Worm (Caenorhabditis elegans) whole organism, L1 larva: ENCODE results near the gene lsm-1.

Source experiments
- C04F5.9 ChIP-seq: sonication (generic microtip); optimal IDR thresholded peaks from 2 replicates; lab custom pipeline; 2016; ENCODE audit warnings: missing genetic modification characterization, missing compliant biosample characterization
- F16B12.6 ChIP-seq: fragments of 150-350 bp; optimal IDR thresholded peaks from 2 replicates; lab custom pipeline; 2014; ENCODE audit warnings: missing biosample characterization, missing genetic modification characterization
- alr-1 ChIP-seq: fragments of 200-800 bp; sonication (Bioruptor generic); optimal IDR thresholded peaks from 2 replicates; lab custom pipeline; 2018; ENCODE audit warnings: borderline replicate concordance, mild to moderate bottlenecking, missing genetic modification characterization, missing compliant biosample characterization
- ama-1 ChIP-seq: fragments of 150-350 bp; optimal IDR thresholded peaks from 2 replicates; lab custom pipeline; 2014
- blmp-1 ChIP-seq: fragments of 150-350 bp; optimal IDR thresholded peaks from 2 replicates; lab custom pipeline; 2014; ENCODE audit warnings: missing biosample characterization, missing genetic modification characterization
- ces-1 ChIP-seq: fragments of 150-350 bp; optimal IDR thresholded peaks from 2 replicates; lab custom pipeline; 2014; ENCODE audit warnings: missing biosample characterization, missing genetic modification reagents, missing genetic modification characterization
- dpl-1 ChIP-seq, 3 experiments: fragments of 150-350 bp in 2 of 3; sonication (generic microtip) in 1 of 3; optimal IDR thresholded peaks; 2 replicates each; lab custom pipeline; 2014 to 2017; ENCODE audit warnings: missing biosample characterization in 3 of 3, missing genetic modification characterization in 3 of 3, missing genetic modification reagents in 3 of 3
- dsc-1 ChIP-seq: sonication (generic microtip); optimal IDR thresholded peaks from 2 replicates; lab custom pipeline; 2016; ENCODE audit warnings: mild to moderate bottlenecking, missing genetic modification characterization, missing compliant biosample characterization
- efl-1 ChIP-seq, 4 experiments: fragments of 150-350 bp; optimal IDR thresholded peaks in 3 of 4; peaks in 1 of 4; 1 replicate in 1 of 4; 2 replicates in 3 of 4; lab custom pipeline; 2014; ENCODE audit warnings: missing biosample characterization in 2 of 4, missing genetic modification characterization in 2 of 4, missing genetic modification reagents in 2 of 4
- efl-3 ChIP-seq: fragments of 200-800 bp; sonication (Bioruptor generic); optimal IDR thresholded peaks from 2 replicates; lab custom pipeline; 2018; ENCODE audit warnings: mild to moderate bottlenecking, missing genetic modification characterization, missing compliant biosample characterization
- elt-2 ChIP-seq: sonication (generic microtip); optimal IDR thresholded peaks from 2 replicates; lab custom pipeline; 2016; ENCODE audit warnings: missing genetic modification characterization, mild to moderate bottlenecking, inconsistent platforms, missing compliant biosample characterization, missing genetic modification reagents
- elt-3 ChIP-seq, 6 experiments: fragments of 150-350 bp in 1 of 6; sonication (generic microtip); optimal IDR thresholded peaks; 2 replicates each; lab custom pipeline; 2017 to 2018; ENCODE audit warnings: missing biosample characterization in 6 of 6, missing genetic modification characterization in 6 of 6, inconsistent platforms in 1 of 6
- ets-5 ChIP-seq: fragments of 200-800 bp; sonication (Bioruptor generic); IDR thresholded peaks from 2 replicates; pipeline ENCODE4 v1.3.6; 2022; ENCODE audit warnings: missing genetic modification characterization, missing compliant biosample characterization
- fkh-10 ChIP-seq: sonication (generic microtip); optimal IDR thresholded peaks from 2 replicates; lab custom pipeline; 2017; ENCODE audit warnings: missing biosample characterization, missing genetic modification reagents, missing genetic modification characterization
- fos-1 ChIP-seq: fragments of 150-350 bp; optimal IDR thresholded peaks from 2 replicates; lab custom pipeline; 2014; ENCODE audit warnings: missing biosample characterization, missing genetic modification characterization
- grh-1 ChIP-seq: fragments of 200-800 bp; sonication (Bioruptor generic); IDR thresholded peaks from 2 replicates; pipeline ENCODE4 v1.3.6; 2022; ENCODE audit warnings: missing genetic modification reagents, missing genetic modification characterization, missing compliant biosample characterization
- hlh-4 ChIP-seq: sonication (generic microtip); optimal IDR thresholded peaks from 2 replicates; lab custom pipeline; 2016; ENCODE audit warnings: mild to moderate bottlenecking, missing genetic modification characterization, missing compliant biosample characterization
- hpl-2 ChIP-seq: fragments of 150-350 bp; optimal IDR thresholded peaks from 2 replicates; lab custom pipeline; 2014; ENCODE audit warnings: missing biosample characterization, missing genetic modification reagents, missing genetic modification characterization
- jun-1 ChIP-seq: fragments of 150-350 bp; optimal IDR thresholded peaks from 2 replicates; lab custom pipeline; 2014; ENCODE audit warnings: missing biosample characterization, missing genetic modification reagents, missing genetic modification characterization
- lin-13 ChIP-seq: fragments of 150-350 bp; optimal IDR thresholded peaks from 2 replicates; lab custom pipeline; 2014; ENCODE audit warnings: missing biosample characterization, missing genetic modification reagents, missing genetic modification characterization
- lin-35 ChIP-seq, 2 experiments: fragments of 150-350 bp; optimal IDR thresholded peaks; 2 replicates each; lab custom pipeline; 2014; ENCODE audit warnings: missing biosample characterization in 2 of 2, missing genetic modification characterization in 2 of 2, missing genetic modification reagents in 2 of 2
- lir-3 ChIP-seq: sonication (generic microtip); optimal IDR thresholded peaks from 2 replicates; lab custom pipeline; 2016; ENCODE audit warnings: mild to moderate bottlenecking, missing genetic modification characterization, moderate library complexity, missing compliant biosample characterization; ENCODE audit not compliant: poor library complexity
- lsy-2 ChIP-seq, 2 experiments: fragments of 150-350 bp; optimal IDR thresholded peaks; 2 replicates each; lab custom pipeline; 2014; ENCODE audit warnings: missing biosample characterization in 2 of 2, missing genetic modification characterization in 2 of 2
- nhr-28 ChIP-seq: fragments of 150-350 bp; optimal IDR thresholded peaks from 2 replicates; lab custom pipeline; 2014; ENCODE audit warnings: missing biosample characterization, missing genetic modification characterization
- nhr-71 ChIP-seq: sonication (generic microtip); optimal IDR thresholded peaks from 2 replicates; lab custom pipeline; 2016; ENCODE audit warnings: mild to moderate bottlenecking, missing genetic modification characterization, moderate library complexity, missing compliant biosample characterization
- nhr-76 ChIP-seq: sonication (generic microtip); optimal IDR thresholded peaks from 2 replicates; lab custom pipeline; 2017; ENCODE audit warnings: missing biosample characterization, missing genetic modification characterization
- nhr-77 ChIP-seq: fragments of 150-350 bp; optimal IDR thresholded peaks from 2 replicates; lab custom pipeline; 2014; ENCODE audit warnings: missing biosample characterization, missing genetic modification characterization
- nhr-85 ChIP-seq: sonication (generic microtip); peaks from one replicate; lab custom pipeline; 2016; ENCODE audit warnings: missing genetic modification characterization, inconsistent platforms, missing compliant biosample characterization
- nhr-90 ChIP-seq: sonication (generic microtip); optimal IDR thresholded peaks from 2 replicates; lab custom pipeline; 2016; ENCODE audit warnings: mild to moderate bottlenecking, missing genetic modification characterization, missing compliant biosample characterization; ENCODE audit not compliant: poor library complexity
- pag-3 ChIP-seq: sonication (generic microtip); optimal IDR thresholded peaks from 2 replicates; lab custom pipeline; 2017; ENCODE audit warnings: missing genetic modification characterization, mild to moderate bottlenecking, missing compliant biosample characterization, antibody characterized with exemption, borderline replicate concordance; ENCODE audit not compliant: insufficient read depth
- pax-3 ChIP-seq: fragments of 200-800 bp; sonication (Bioruptor generic); optimal IDR thresholded peaks from 2 replicates; lab custom pipeline; 2018; ENCODE audit warnings: mild to moderate bottlenecking, missing genetic modification characterization, moderate library complexity, missing compliant biosample characterization
- pqm-1 ChIP-seq: sonication (generic microtip); optimal IDR thresholded peaks from 3 replicates; lab custom pipeline; 2017; ENCODE audit warnings: missing biosample characterization, missing genetic modification characterization
- skn-1 ChIP-seq: fragments of 150-350 bp; optimal IDR thresholded peaks from 2 replicates; lab custom pipeline; 2014; ENCODE audit warnings: missing biosample characterization, missing genetic modification characterization
- sox-4 ChIP-seq: sonication (generic microtip); optimal IDR thresholded peaks from 2 replicates; lab custom pipeline; 2016; ENCODE audit warnings: missing genetic modification characterization, missing compliant biosample characterization
- swsn-7 ChIP-seq: sonication (generic microtip); optimal IDR thresholded peaks from 2 replicates; lab custom pipeline; 2016; ENCODE audit warnings: missing genetic modification characterization, missing compliant biosample characterization
- unc-98 ChIP-seq: fragments of 200-800 bp; sonication (Bioruptor generic); IDR thresholded peaks from 2 replicates; pipeline ENCODE4 v1.3.6; 2022; ENCODE audit warnings: missing genetic modification characterization, missing compliant biosample characterization
- xbp-1 ChIP-seq: sonication (generic microtip); optimal IDR thresholded peaks from 2 replicates; lab custom pipeline; 2016; ENCODE audit warnings: missing genetic modification characterization, missing compliant biosample characterization
- zag-1 ChIP-seq: fragments of 150-350 bp; optimal IDR thresholded peaks from 2 replicates; lab custom pipeline; 2014; ENCODE audit warnings: missing biosample characterization, missing genetic modification characterization
- zip-4 ChIP-seq: fragments of 200-800 bp; sonication (Bioruptor generic); optimal IDR thresholded peaks from 2 replicates; lab custom pipeline; 2018; ENCODE audit warnings: mild to moderate bottlenecking, missing genetic modification characterization, moderate library complexity, missing compliant biosample characterization

lsm-1 gene

ce11 chrII:11105981-11106711 lies 20.6 kb upstream of the lsm-1 start, which contains the start of gene nasp-1:
Gene nasp-1 (plus strand): TSS chrII:11106612.
- no peak for TF ChIP-seq xbp-1 (tag; lab: Kevin White, UChicago)
- no peak for TF ChIP-seq pqm-1 (tag; lab: Kevin White, UChicago)
- TF ChIP-seq unc-98: no peak
- TF ChIP-seq hpl-2 (GFP tag; lab: Kevin White, UChicago): no peak
- TF ChIP-seq nhr-85: peak; percentile 47
- TF ChIP-seq lsy-2 (tag; optimal IDR thresholded peaks at IDR 0.05; lab: Kevin White, UChicago): peak; percentile 54 to 86
- no peak for TF ChIP-seq elt-2
- peak; percentile 57 for TF ChIP-seq F16B12.6
- TF ChIP-seq zag-1: no peak
- no peak for TF ChIP-seq sox-4 (tag; lab: Kevin White, UChicago)
- TF ChIP-seq lin-35 (GFP tag; optimal IDR thresholded peaks at IDR 0.05; lab: Kevin White, UChicago): peak; percentile 54 to 80
- TF ChIP-seq fkh-10 (GFP tag; lab: Kevin White, UChicago): no peak
- peak; percentile 46 to 76 (median 71) for TF ChIP-seq dpl-1 (GFP tag; optimal IDR thresholded peaks at IDR 0.05; lab: Kevin White, UChicago)
- no peak for TF ChIP-seq dsc-1 (tag; lab: Kevin White, UChicago)
- no peak for TF ChIP-seq lir-3
- no peak for TF ChIP-seq nhr-77 (tag; lab: Kevin White, UChicago)
- no peak for TF ChIP-seq jun-1
- no peak for TF ChIP-seq hlh-4 (tag; lab: Kevin White, UChicago)
- TF ChIP-seq efl-3 (GFP tag; lab: Kevin White, UChicago): no peak
- peak; percentile 6 for TF ChIP-seq nhr-90 (tag; lab: Kevin White, UChicago)
- no peak for TF ChIP-seq lin-13 (GFP tag; lab: Kevin White, UChicago)
- TF ChIP-seq blmp-1 (tag; lab: Kevin White, UChicago): no peak
- TF ChIP-seq fos-1: no peak
- peak; percentile 72 to 92 for TF ChIP-seq efl-1 (optimal IDR thresholded peaks at IDR 0.05; lab: Kevin White, UChicago)
- TF ChIP-seq efl-1 (GFP tag; optimal IDR thresholded peaks at IDR 0.05 in 1 of 2; lab: Kevin White, UChicago): peak; percentile 72 to 96

ce11 chrII:11107828-11108227 lies 18.9 kb upstream of the lsm-1 start, which contains the start of gene apc-17:
Gene apc-17 (plus strand): TSS chrII:11108128.
- no peak for TF ChIP-seq efl-1 (optimal IDR thresholded peaks at IDR 0.05; lab: Kevin White, UChicago)
- TF ChIP-seq efl-1 (GFP tag; optimal IDR thresholded peaks at IDR 0.05 in 1 of 2; lab: Kevin White, UChicago): no peak
- TF ChIP-seq grh-1: no peak
- no peak for TF ChIP-seq ets-5 (GFP tag; lab: Robert Waterston, UW)
- no peak for TF ChIP-seq C04F5.9
- no peak for TF ChIP-seq ces-1
- no peak for TF ChIP-seq swsn-7 (tag; lab: Kevin White, UChicago)
- TF ChIP-seq ama-1 (lab: Kevin White, UChicago): no peak
- TF ChIP-seq pag-3 (tag; lab: Kevin White, UChicago): no peak
- no peak for TF ChIP-seq nhr-76 (tag; lab: Kevin White, UChicago)
- TF ChIP-seq nhr-77 (tag; lab: Kevin White, UChicago): no peak
- TF ChIP-seq nhr-85: no peak
- no peak for TF ChIP-seq nhr-71
- no peak for TF ChIP-seq unc-98
- TF ChIP-seq zip-4 (GFP tag; lab: Kevin White, UChicago): no peak
- no peak for TF ChIP-seq nhr-28
- TF ChIP-seq lir-3: no peak
- TF ChIP-seq skn-1 (tag; lab: Kevin White, UChicago): no peak
- no peak for TF ChIP-seq elt-3 (tag; optimal IDR thresholded peaks at IDR 0.05; lab: Kevin White, UChicago)
- TF ChIP-seq pax-3 (tag; lab: Kevin White, UChicago): no peak
- TF ChIP-seq alr-1 (tag; lab: Kevin White, UChicago): no peak
- TF ChIP-seq, all 84 proteins: peak for 0
